Fruit fly (Drosophila melanogaster): ENCODE measurements around the gene CG4793.

CG4793 gene

dm6 chr2L:15923095-15923494 is at the start of gene CG4793:
TSS of gene CG4793 (plus strand) at chr2L:15923395.
- TF ChIP-seq CG8281 (tag; optimal IDR thresholded peaks at IDR 0.05): no peak
- TF ChIP-seq Oli (tag; optimal IDR thresholded peaks at IDR 0.05): no peak
- TF ChIP-seq wor (GFP tag; IDR thresholded peaks at IDR 0.05): no peak
- no peak for TF ChIP-seq pzg (GFP tag; optimal IDR thresholded peaks at IDR 0.05)
- TF ChIP-seq luna (GFP tag; optimal IDR thresholded peaks at IDR 0.05): no peak
- no peak for TF ChIP-seq CG11398 (GFP tag; optimal IDR thresholded peaks at IDR 0.05)
- TF ChIP-seq CG6813 (GFP tag; optimal IDR thresholded peaks at IDR 0.05): no peak
- no peak for TF ChIP-seq HHEX (GFP tag; optimal IDR thresholded peaks at IDR 0.05)
- TF ChIP-seq amos (GFP tag; IDR thresholded peaks at IDR 0.05; ENCODE audit: partially characterized antibody): no peak
- no peak for TF ChIP-seq gce (GFP tag; IDR thresholded peaks at IDR 0.05)
- no peak for TF ChIP-seq Hr51 (GFP tag; optimal IDR thresholded peaks at IDR 0.05)

dm6 chr2L:15880056-15880455 is 43.1 kb upstream of the CG4793 start, which contains the start of gene CG7653:
TSS of gene CG7653 (minus strand) at chr2L:15880156.
- TF ChIP-seq CG17802 (tag; optimal IDR thresholded peaks at IDR 0.05) (no peak), MTF-1 (GFP tag; optimal IDR thresholded peaks at IDR 0.05; ENCODE audit: borderline replicate concordance) (no peak), Abd-B (GFP tag; optimal IDR thresholded peaks at IDR 0.05) (no peak), Sox100B (GFP tag; optimal IDR thresholded peaks at IDR 0.05) (no peak), CG7786 (GFP tag; optimal IDR thresholded peaks at IDR 0.05) (no peak), CG6791 (GFP tag; IDR thresholded peaks at IDR 0.05; ENCODE audit: partially characterized antibody) (no peak), Asciz (GFP tag; optimal IDR thresholded peaks at IDR 0.05) (no peak), CG10147 (GFP tag; optimal IDR thresholded peaks at IDR 0.05) (no peak), Mes4 (GFP tag; optimal IDR thresholded peaks at IDR 0.05) (no peak), CG4854 (GFP tag; optimal IDR thresholded peaks at IDR 0.05) (no peak), D19B (GFP tag; optimal IDR thresholded peaks at IDR 0.05) (no peak)

- TF ChIP-seq Rfx (GFP tag; IDR thresholded peaks at IDR 0.05) (no peak), CG1602 (GFP tag; optimal IDR thresholded peaks at IDR 0.05) (no peak), CG12391 (tag; optimal IDR thresholded peaks at IDR 0.05) (no peak), Awh (GFP tag; IDR thresholded peaks at IDR 0.05) (no peak), twi (tag; optimal IDR thresholded peaks at IDR 0.05) (no peak), CG2129 (GFP tag; IDR thresholded peaks at IDR 0.05; ENCODE audit: partially characterized antibody) (no peak), az2 (GFP tag; optimal IDR thresholded peaks at IDR 0.05) (no peak), CG6689 (GFP tag; IDR thresholded peaks at IDR 0.05) (no peak), CG31224 (GFP tag; IDR thresholded peaks at IDR 0.05) (no peak), CG2202 (tag; optimal IDR thresholded peaks at IDR 0.05) (no peak), fd102C (GFP tag; optimal IDR thresholded peaks at IDR 0.05) (no peak), CG12942 (GFP tag; optimal IDR thresholded peaks at IDR 0.05) (no peak), CG7786 (GFP tag; optimal IDR thresholded peaks at IDR 0.05) (no peak), ac (GFP tag; optimal IDR thresholded peaks at IDR 0.05) (no peak), kah (GFP tag; optimal IDR thresholded peaks at IDR 0.05) (no peak), Sox100B (GFP tag; optimal IDR thresholded peaks at IDR 0.05) (no peak)
Measured at dm6 chr2L:15883090-15883489, 40.1 kb upstream of the CG4793 start, which contains the start of gene CG44475. TSS of gene CG44475 (minus strand) at chr2L:15883190.

- 0 out of 2 replicates have a peak, but pooled peaks have one; percentile 25 for TF ChIP-seq CG16779 (GFP tag; IDR thresholded peaks at IDR 0.05)
- TF ChIP-seq grau (tag; optimal IDR thresholded peaks at IDR 0.05): no peak
- no peak for TF ChIP-seq CG2678 (tag; optimal IDR thresholded peaks at IDR 0.05)
- TF ChIP-seq sisA (GFP tag; IDR thresholded peaks at IDR 0.05): 0 out of 2 replicates have a peak, but pooled peaks have one; percentile 14
- TF ChIP-seq seq (GFP tag; IDR thresholded peaks at IDR 0.05): no peak
- no peak for TF ChIP-seq CG32532 (GFP tag; IDR thresholded peaks at IDR 0.05)
- TF ChIP-seq sens (GFP tag): peak; percentile 77
- no peak for TF ChIP-seq pros (GFP tag; optimal IDR thresholded peaks at IDR 0.05)
- TF ChIP-seq GATAe (GFP tag; conservative IDR thresholded peaks at IDR 0.05): no peak
- TF ChIP-seq Ets65A (GFP tag): peak; percentile 8
- TF ChIP-seq ara (GFP tag; IDR thresholded peaks at IDR 0.05): peak; percentile 41; the same call in 1 of the 2 replicates
- 0 out of 2 replicates have a peak, but pooled peaks have one; percentile 13 for TF ChIP-seq CG6689 (GFP tag; IDR thresholded peaks at IDR 0.05)
- TF ChIP-seq Stat92E (GFP tag; optimal IDR thresholded peaks at IDR 0.05): no peak
Measured at dm6 chr2L:15886187-15886586, 37.0 kb upstream of the CG4793 start.

Measured in whole organism, embryonic.